Fruit fly (Drosophila melanogaster) S2 (cell line): ENCODE measurements around the gene CG13313.

ENCODE experiments used
- CG8478 ChIP-seq: fragments of >200 bp; optimal IDR thresholded peaks from 2 replicates; lab custom pipeline; 2018
- CTCF ChIP-seq, 2 experiments: fragments of >200 bp; optimal IDR thresholded peaks; 2 replicates each; lab custom pipeline; 2018

DNA sequence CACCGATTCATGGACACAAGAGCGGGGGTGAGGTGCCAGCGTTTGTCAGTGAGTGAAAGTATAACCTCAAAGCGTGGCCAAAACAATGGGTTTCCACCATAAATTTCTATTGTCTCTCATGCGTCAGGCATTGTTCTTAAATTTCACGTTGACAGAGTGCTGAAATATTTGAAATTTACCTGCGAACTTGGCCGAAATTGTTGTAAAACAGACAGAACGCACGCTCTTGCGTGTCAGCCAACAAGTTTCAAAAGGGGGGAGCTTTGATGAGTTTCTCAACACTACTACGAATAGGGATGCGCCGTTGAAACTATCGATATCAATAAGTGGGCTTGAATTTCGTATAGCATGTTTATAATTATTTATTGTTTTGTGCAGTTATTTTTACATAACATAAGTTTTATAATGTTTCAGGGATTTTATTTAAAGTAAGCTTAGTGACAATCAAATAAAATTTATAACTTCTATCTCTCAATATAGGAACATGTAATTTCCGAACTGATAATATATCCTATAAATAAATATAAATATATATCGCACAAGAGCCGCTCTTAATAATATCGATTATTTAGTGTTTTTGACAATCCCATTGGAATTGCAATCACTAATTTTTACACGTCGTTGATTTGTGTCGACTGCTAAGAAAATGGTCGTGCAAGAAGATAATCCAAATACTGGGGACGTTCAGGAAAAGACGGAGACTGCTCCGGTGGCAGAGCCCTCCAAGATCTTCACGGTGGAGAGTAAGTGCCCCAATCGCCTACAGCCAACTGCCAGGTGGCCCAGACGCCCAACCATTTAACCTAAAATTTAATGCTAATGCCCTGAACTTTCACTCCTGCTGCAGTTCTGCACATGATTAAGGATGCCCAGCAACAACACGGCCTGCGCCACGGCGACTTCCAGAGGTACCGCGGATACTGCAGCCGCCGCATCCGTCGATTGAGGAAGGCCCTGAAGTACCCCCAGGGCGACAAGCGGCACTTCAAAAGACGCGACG, 16.1 kb downstream of the CG13313 start, which contains the start of the genes pix and Srp68:
- TF ChIP-seq CG8478 (lab: Kevin White, UChicago) (no peak), CTCF (optimal IDR thresholded peaks at IDR 0.05; lab: Kevin White, UChicago) (no peak)
